Fruit fly (Drosophila melanogaster) whole organism, embryonic: ENCODE results near the gene CG4783.
A peak's percentile ranks its signal among the peaks of the same experiment; 100 is the strongest.

Experiments
- Bgb ChIP-seq: fragments of 200-800 bp; sonication (Bioruptor generic); IDR thresholded peaks from 2 replicates; pipeline ENCODE4 v1.3.6; 2022; ENCODE audit warnings: missing biosample characterization, missing genetic modification characterization; ENCODE audit not compliant: partially characterized antibody
- CG10321 ChIP-seq: fragments of 200-800 bp; sonication (Bioruptor generic); IDR thresholded peaks from 2 replicates; pipeline ENCODE4 v1.3.6; 2022; ENCODE audit warnings: missing biosample characterization, missing genetic modification characterization
- CG12391 ChIP-seq: fragments of 200-800 bp; sonication (Bioruptor generic); optimal IDR thresholded peaks from 3 replicates; lab custom pipeline; 2018; ENCODE audit warnings: missing biosample characterization, mild to moderate bottlenecking, missing genetic modification characterization, moderate library complexity
- CG13123 ChIP-seq: fragments of 200-800 bp; sonication (Bioruptor generic); optimal IDR thresholded peaks from 2 replicates; lab custom pipeline; 2016; ENCODE audit warnings: missing biosample characterization, missing genetic modification characterization
- CG14860 ChIP-seq: fragments of 200-800 bp; sonication (Bioruptor generic); IDR thresholded peaks from 3 replicates; pipeline ENCODE4 v1.3.6; 2022; ENCODE audit warnings: missing biosample characterization, missing genetic modification characterization; ENCODE audit not compliant: partially characterized antibody
- CG15601 ChIP-seq: fragments of 200-800 bp; sonication (Bioruptor generic); optimal IDR thresholded peaks from 3 replicates; lab custom pipeline; 2019; ENCODE audit warnings: missing biosample characterization, mild to moderate bottlenecking, missing genetic modification characterization, moderate library complexity
- CG15696 ChIP-seq: fragments of 200-800 bp; sonication (Bioruptor generic); optimal IDR thresholded peaks from 2 replicates; lab custom pipeline; 2019; ENCODE audit warnings: missing biosample characterization, mild to moderate bottlenecking, missing genetic modification characterization, moderate library complexity
- CG1603 ChIP-seq: fragments of 200-800 bp; sonication (Bioruptor generic); optimal IDR thresholded peaks from 2 replicates; lab custom pipeline; 2019; ENCODE audit warnings: missing biosample characterization, mild to moderate bottlenecking, missing genetic modification characterization, moderate library complexity
- CG17359 ChIP-seq: fragments of 200-800 bp; sonication (Bioruptor generic); optimal IDR thresholded peaks from 3 replicates; lab custom pipeline; 2018; ENCODE audit warnings: missing biosample characterization, mild to moderate bottlenecking, missing genetic modification characterization, moderate library complexity
- CG30020 ChIP-seq: fragments of 200-800 bp; optimal IDR thresholded peaks from 2 replicates; lab custom pipeline; 2019; ENCODE audit warnings: missing biosample characterization, mild to moderate bottlenecking, missing genetic modification characterization, moderate library complexity
- CG3065 ChIP-seq: fragments of 200-800 bp; sonication (Bioruptor generic); optimal IDR thresholded peaks from 2 replicates; lab custom pipeline; 2016; ENCODE audit warnings: missing biosample characterization, missing genetic modification characterization
- CG31224 ChIP-seq: fragments of 200-800 bp; sonication (Bioruptor generic); IDR thresholded peaks from 2 replicates; pipeline ENCODE4 v1.3.6; 2022; ENCODE audit warnings: missing biosample characterization, missing genetic modification characterization
- CG34376 ChIP-seq: fragments of 200-800 bp; sonication (Bioruptor generic); optimal IDR thresholded peaks from 2 replicates; lab custom pipeline; 2018; ENCODE audit warnings: missing biosample characterization, mild to moderate bottlenecking, missing genetic modification characterization
- CG34422 ChIP-seq: fragments of 200-800 bp; sonication (Bioruptor generic); IDR thresholded peaks from 3 replicates; pipeline ENCODE4 v1.3.6; 2022; ENCODE audit warnings: missing biosample characterization, missing genetic modification characterization
- CG6689 ChIP-seq: fragments of 200-800 bp; sonication (Bioruptor generic); IDR thresholded peaks from 2 replicates; pipeline ENCODE4 v1.3.6; 2022; ENCODE audit warnings: missing biosample characterization, missing genetic modification characterization
- CG7271 ChIP-seq: fragments of 200-800 bp; sonication (Bioruptor generic); optimal IDR thresholded peaks from 2 replicates; lab custom pipeline; 2018; ENCODE audit warnings: missing biosample characterization, mild to moderate bottlenecking, missing genetic modification characterization, moderate library complexity
- CG9609 ChIP-seq: fragments of 200-800 bp; sonication (Bioruptor generic); optimal IDR thresholded peaks from 3 replicates; lab custom pipeline; 2016; ENCODE audit warnings: missing biosample characterization, missing genetic modification characterization
- Dbx ChIP-seq: fragments of 200-800 bp; sonication (Bioruptor generic); IDR thresholded peaks from 3 replicates; pipeline ENCODE4 v1.3.6; 2022; ENCODE audit warnings: missing biosample characterization, missing genetic modification characterization
- Dll ChIP-seq: fragments of 200-800 bp; sonication (Bioruptor generic); IDR thresholded peaks from 4 replicates; pipeline ENCODE4 v1.3.6; 2022; ENCODE audit warnings: missing biosample characterization, missing genetic modification characterization; ENCODE audit not compliant: partially characterized antibody
- Jarid2 ChIP-seq: fragments of 200-800 bp; sonication (Bioruptor generic); optimal IDR thresholded peaks from 3 replicates; lab custom pipeline; 2017; ENCODE audit warnings: mild to moderate bottlenecking, missing biosample characterization, missing genetic modification reagents, missing genetic modification characterization
- Mes4 ChIP-seq: fragments of 200-800 bp; sonication (Bioruptor generic); optimal IDR thresholded peaks from 2 replicates; lab custom pipeline; 2016; ENCODE audit warnings: missing biosample characterization, missing genetic modification characterization
- NFAT ChIP-seq: fragments of 200-800 bp; sonication (Bioruptor generic); IDR thresholded peaks from 2 replicates; pipeline ENCODE4 v1.3.6; 2022; ENCODE audit warnings: missing biosample characterization, missing genetic modification characterization
- Neu2 ChIP-seq: fragments of 200-800 bp; sonication (Bioruptor generic); optimal IDR thresholded peaks from 3 replicates; lab custom pipeline; 2016; ENCODE audit warnings: missing biosample characterization, missing genetic modification characterization, borderline replicate concordance
- Opbp ChIP-seq: fragments of 200-800 bp; sonication (Bioruptor generic); IDR thresholded peaks from 3 replicates; pipeline ENCODE4 v1.3.6; 2022; ENCODE audit warnings: missing biosample characterization, missing genetic modification characterization; ENCODE audit not compliant: partially characterized antibody
- Sox102F ChIP-seq: fragments of 200-800 bp; sonication (Bioruptor generic); optimal IDR thresholded peaks from 2 replicates; lab custom pipeline; 2018; ENCODE audit warnings: missing biosample characterization, mild to moderate bottlenecking, missing genetic modification characterization, moderate library complexity
- Sry-δ ChIP-seq: fragments of 200-800 bp; sonication (Bioruptor generic); optimal IDR thresholded peaks from 2 replicates; lab custom pipeline; 2016; ENCODE audit warnings: missing biosample characterization, missing genetic modification characterization
- YL-1 ChIP-seq: fragments of 200-800 bp; sonication (Bioruptor generic); optimal IDR thresholded peaks from 3 replicates; lab custom pipeline; 2017; ENCODE audit warnings: missing biosample characterization, mild to moderate bottlenecking, missing genetic modification characterization
- ara ChIP-seq: fragments of 200-800 bp; sonication (Bioruptor generic); IDR thresholded peaks from 2 replicates; pipeline ENCODE4 v1.3.6; 2022; ENCODE audit warnings: missing biosample characterization, missing genetic modification characterization
- bbx ChIP-seq: fragments of 200-800 bp; sonication (Bioruptor generic); IDR thresholded peaks from 2 replicates; pipeline ENCODE4 v1.3.6; 2022; ENCODE audit warnings: missing biosample characterization, missing genetic modification characterization; ENCODE audit not compliant: partially characterized antibody
- cas ChIP-seq: fragments of 200-800 bp; sonication (Bioruptor generic); IDR thresholded peaks from 2 replicates; pipeline ENCODE4 v1.3.6; 2022; ENCODE audit warnings: missing biosample characterization, missing genetic modification characterization
- caup ChIP-seq: fragments of 200-800 bp; sonication (Bioruptor generic); optimal IDR thresholded peaks from 3 replicates; lab custom pipeline; 2017; ENCODE audit warnings: missing biosample characterization, mild to moderate bottlenecking, missing genetic modification characterization, moderate library complexity; ENCODE audit not compliant: severe bottlenecking
- gro ChIP-seq: fragments of 200-800 bp; sonication (Bioruptor generic); optimal IDR thresholded peaks from 2 replicates; lab custom pipeline; 2016; ENCODE audit warnings: missing biosample characterization, missing genetic modification characterization
- gsb ChIP-seq: fragments of 200-800 bp; sonication (Bioruptor generic); IDR thresholded peaks from 2 replicates; pipeline ENCODE4 v1.3.6; 2022; ENCODE audit warnings: missing biosample characterization, missing genetic modification characterization
- gsb-n ChIP-seq: fragments of 200-800 bp; sonication (Bioruptor generic); optimal IDR thresholded peaks from 3 replicates; lab custom pipeline; 2018; ENCODE audit warnings: missing biosample characterization, mild to moderate bottlenecking, missing genetic modification characterization
- kay ChIP-seq: fragments of 200-800 bp; sonication (Bioruptor generic); optimal IDR thresholded peaks from 2 replicates; lab custom pipeline; 2016; ENCODE audit warnings: missing biosample characterization, missing genetic modification characterization
- kni ChIP-seq: fragments of 200-800 bp; sonication (Bioruptor generic); optimal IDR thresholded peaks from 3 replicates; lab custom pipeline; 2017; ENCODE audit warnings: mild to moderate bottlenecking, missing biosample characterization, missing genetic modification reagents, missing genetic modification characterization
- knrl ChIP-seq: fragments of 200-800 bp; sonication (Bioruptor generic); IDR thresholded peaks from 3 replicates; pipeline ENCODE4 v1.3.6; 2022; ENCODE audit warnings: missing biosample characterization, missing genetic modification characterization; ENCODE audit not compliant: partially characterized antibody
- lmd ChIP-seq: fragments of 200-800 bp; sonication (Bioruptor generic); IDR thresholded peaks from 2 replicates; pipeline ENCODE4 v1.3.6; 2022; ENCODE audit warnings: missing biosample characterization, missing genetic modification characterization
- nerfin-2 ChIP-seq: fragments of 200-800 bp; sonication (Bioruptor generic); IDR thresholded peaks from 2 replicates; pipeline ENCODE4 v1.3.6; 2022; ENCODE audit warnings: missing biosample characterization, missing genetic modification characterization; ENCODE audit not compliant: partially characterized antibody
- phol ChIP-seq: fragments of 200-800 bp; sonication (Bioruptor generic); optimal IDR thresholded peaks from 3 replicates; lab custom pipeline; 2018; ENCODE audit warnings: missing biosample characterization, mild to moderate bottlenecking, missing genetic modification characterization, moderate library complexity
- pros ChIP-seq: fragments of 200-800 bp; sonication (Bioruptor generic); optimal IDR thresholded peaks from 3 replicates; lab custom pipeline; 2019; ENCODE audit warnings: missing biosample characterization, mild to moderate bottlenecking, missing genetic modification characterization, moderate library complexity
- psq ChIP-seq: fragments of 200-800 bp; sonication (Bioruptor generic); optimal IDR thresholded peaks from 2 replicates; lab custom pipeline; 2017; ENCODE audit warnings: missing biosample characterization, missing genetic modification characterization
- slp2 ChIP-seq: fragments of 200-800 bp; sonication (Bioruptor generic); optimal IDR thresholded peaks from 2 replicates; lab custom pipeline; 2016; ENCODE audit warnings: missing biosample characterization, missing genetic modification characterization
- tap ChIP-seq: fragments of 200-800 bp; optimal IDR thresholded peaks from 3 replicates; lab custom pipeline; 2019; ENCODE audit warnings: missing biosample characterization, mild to moderate bottlenecking, missing genetic modification characterization, moderate library complexity
- tin ChIP-seq: fragments of 200-800 bp; sonication (Bioruptor generic); optimal IDR thresholded peaks from 3 replicates; lab custom pipeline; 2016; ENCODE audit warnings: missing biosample characterization, missing genetic modification characterization
- tll ChIP-seq, 2 experiments: fragments of 200-800 bp in 1 of 2; fragments of >200 bp in 1 of 2; sonication (Bioruptor generic) in 1 of 2; optimal IDR thresholded peaks; 2 replicates each; lab custom pipeline; 2017 to 2019; ENCODE audit warnings: missing biosample characterization in 2 of 2, missing genetic modification characterization in 2 of 2, mild to moderate bottlenecking in 1 of 2, moderate library complexity in 1 of 2
- trh ChIP-seq: fragments of 200-800 bp; sonication (Bioruptor generic); optimal IDR thresholded peaks from 2 replicates; lab custom pipeline; 2016; ENCODE audit warnings: missing biosample characterization, missing genetic modification characterization
- twi ChIP-seq: fragments of 200-800 bp; optimal IDR thresholded peaks from 2 replicates; lab custom pipeline; 2019; ENCODE audit warnings: missing biosample characterization, mild to moderate bottlenecking, missing genetic modification characterization, moderate library complexity
- wek ChIP-seq: fragments of 200-800 bp; sonication (Bioruptor generic); optimal IDR thresholded peaks from 3 replicates; lab custom pipeline; 2018; ENCODE audit warnings: missing biosample characterization, mild to moderate bottlenecking, missing genetic modification characterization, moderate library complexity

The CG4783 gene

DNA sequence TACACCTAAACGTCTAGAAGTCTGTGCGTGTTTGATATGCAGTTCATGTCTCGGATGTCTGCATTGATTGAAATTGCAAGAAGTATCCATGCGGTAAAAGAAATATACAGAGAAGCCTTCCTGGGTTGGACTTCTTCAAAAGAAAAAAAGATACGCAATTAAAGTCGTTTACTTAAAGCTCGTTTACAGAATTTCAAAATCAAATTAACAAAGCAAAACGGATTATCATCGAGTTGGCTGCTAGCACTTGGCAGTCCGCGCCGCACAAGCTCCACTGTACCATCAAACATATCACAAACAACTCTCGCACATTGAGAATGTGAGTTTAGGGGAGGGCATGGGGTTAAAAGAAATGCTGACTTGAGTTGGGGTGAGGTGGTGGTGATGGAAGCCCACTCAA lies 50.2 kb downstream of the CG4783 start (continued):
- TF ChIP-seq CG15601 (tag; lab: Kevin White, UChicago) (peak; percentile 80), kni (GFP tag; lab: Kevin White, UChicago) (peak; percentile 12), Bgb (GFP tag; lab: Robert Waterston, UW) (no peak), CG34422 (GFP tag; lab: Robert Waterston, UW) (no peak; the same call in none of the 3 replicates), kay (GFP tag; lab: Kevin White, UChicago) (peak; percentile 22), CG3065 (peak; percentile 55), twi (tag; lab: Kevin White, UChicago) (peak; percentile 14), CG9609 (GFP tag; lab: Kevin White, UChicago) (peak; percentile 70), gsb-n (peak; percentile 75), Opbp (GFP tag; lab: Robert Waterston, UW) (no peak), CG31224 (GFP tag; lab: Robert Waterston, UW) (no peak), CG13123 (GFP tag; lab: Kevin White, UChicago) (peak; percentile 28), CG34376 (GFP tag; lab: Kevin White, UChicago) (no peak), slp2 (GFP tag; lab: Kevin White, UChicago) (peak; percentile 70), Mes4 (GFP tag; lab: Kevin White, UChicago) (peak; percentile 67), CG7271 (tag; lab: Kevin White, UChicago) (no peak), CG1603 (tag; lab: Kevin White, UChicago) (peak; percentile 85), tap (peak; percentile 72), tin (GFP tag; lab: Kevin White, UChicago) (peak; percentile 87), nerfin-2 (GFP tag; lab: Robert Waterston, UW) (no peak), trh (GFP tag; lab: Kevin White, UChicago) (no peak), caup (GFP tag; lab: Kevin White, UChicago) (no peak), tll (GFP tag; optimal IDR thresholded peaks at IDR 0.05; lab: Kevin White, UChicago) (no peak), gsb (peak; percentile 37; the same call in 1 of the 2 replicates), Dll (GFP tag; lab: Robert Waterston, UW) (no peak), CG30020 (tag; lab: Kevin White, UChicago) (peak; percentile 21), psq (GFP tag; lab: Kevin White, UChicago) (no peak), CG17359 (tag; lab: Kevin White, UChicago) (peak; percentile 85), pros (GFP tag; lab: Kevin White, UChicago) (no peak), Neu2 (GFP tag; lab: Kevin White, UChicago) (no peak), CG6689 (GFP tag; lab: Robert Waterston, UW) (peak; percentile 75), ara (GFP tag; lab: Robert Waterston, UW) (peak; percentile 84), Sry-δ (GFP tag; lab: Kevin White, UChicago) (peak; percentile 31), Dbx (GFP tag; lab: Robert Waterston, UW) (0 out of 3 replicates have a peak, but pooled peaks have one; percentile 21), Sox102F (GFP tag; lab: Kevin White, UChicago) (peak; percentile 88), cas (GFP tag; lab: Robert Waterston, UW) (0 out of 2 replicates have a peak, but pooled peaks have one; percentile 37), NFAT (GFP tag; lab: Robert Waterston, UW) (peak; percentile 46), CG14860 (no peak), CG10321 (GFP tag; lab: Robert Waterston, UW) (peak; percentile 29; the same call in 1 of the 2 replicates), YL-1 (GFP tag; lab: Kevin White, UChicago) (no peak), CG12391 (tag; lab: Kevin White, UChicago) (peak; percentile 77), phol (peak; percentile 80), CG15696 (tag; lab: Kevin White, UChicago) (peak; percentile 69), wek (GFP tag; lab: Kevin White, UChicago) (peak; percentile 62), Jarid2 (peak; percentile 24), bbx (no peak), knrl (no peak), lmd (peak; percentile 72), gro (no peak)
